Fruit fly (Drosophila melanogaster) whole organism, pupa: ENCODE results near the gene Cyt-b5-r.

Source experiments
- CG10348 ChIP-seq: fragments of 200-800 bp; sonication (Bioruptor generic); IDR thresholded peaks from 2 replicates; pipeline ENCODE4 v1.3.6; 2022; ENCODE audit warnings: missing biosample characterization, missing genetic modification characterization
- CG12605 ChIP-seq: fragments of 200-800 bp; sonication (Bioruptor generic); IDR thresholded peaks from 2 replicates; pipeline ENCODE4 v1.3.6; 2022; ENCODE audit warnings: missing biosample characterization, missing genetic modification characterization
- CG13204 ChIP-seq: fragments of 200-800 bp; sonication (Bioruptor generic); optimal IDR thresholded peaks from 2 replicates; lab custom pipeline; 2018; ENCODE audit warnings: missing biosample characterization, mild to moderate bottlenecking, missing genetic modification characterization, moderate library complexity
- CG14655 ChIP-seq: fragments of 200-800 bp; sonication (Bioruptor generic); optimal IDR thresholded peaks from 3 replicates; lab custom pipeline; 2017; ENCODE audit warnings: mild to moderate bottlenecking, missing biosample characterization, missing genetic modification reagents, missing genetic modification characterization
- CG15710 ChIP-seq: fragments of 200-800 bp; sonication (Bioruptor generic); optimal IDR thresholded peaks from 2 replicates; lab custom pipeline; 2018; ENCODE audit warnings: missing biosample characterization, mild to moderate bottlenecking, missing genetic modification characterization, moderate library complexity
- CG17806 ChIP-seq: fragments of 200-800 bp; sonication (Bioruptor generic); optimal IDR thresholded peaks from 2 replicates; lab custom pipeline; 2018; ENCODE audit warnings: missing biosample characterization, mild to moderate bottlenecking, missing genetic modification characterization, moderate library complexity
- CG32121 ChIP-seq: fragments of 200-800 bp; sonication (Bioruptor generic); IDR thresholded peaks from 2 replicates; pipeline ENCODE4 v1.3.6; 2022; ENCODE audit warnings: missing biosample characterization, missing genetic modification characterization
- CG34367 ChIP-seq: fragments of 200-800 bp; sonication (Bioruptor generic); optimal IDR thresholded peaks from 2 replicates; lab custom pipeline; 2018; ENCODE audit warnings: missing biosample characterization, mild to moderate bottlenecking, missing genetic modification characterization
- CG4496 ChIP-seq: fragments of 200-800 bp; sonication (Bioruptor generic); IDR thresholded peaks from 3 replicates; pipeline ENCODE4 v1.3.6; 2022; ENCODE audit warnings: missing biosample characterization, missing genetic modification characterization
- CG8159 ChIP-seq: fragments of 200-800 bp; sonication (Bioruptor generic); optimal IDR thresholded peaks from 3 replicates; lab custom pipeline; 2018; ENCODE audit warnings: missing biosample characterization, mild to moderate bottlenecking, missing genetic modification characterization, moderate library complexity
- CG8301 ChIP-seq: fragments of 200-800 bp; sonication (Bioruptor generic); optimal IDR thresholded peaks from 2 replicates; lab custom pipeline; 2018; ENCODE audit warnings: missing biosample characterization, mild to moderate bottlenecking, missing genetic modification characterization
- CG9948 ChIP-seq: fragments of 200-800 bp; sonication (Bioruptor generic); optimal IDR thresholded peaks from 2 replicates; lab custom pipeline; 2018; ENCODE audit warnings: missing biosample characterization, mild to moderate bottlenecking, missing genetic modification characterization, moderate library complexity
- D1 ChIP-seq: fragments of 200-800 bp; sonication (Bioruptor generic); optimal IDR thresholded peaks from 2 replicates; lab custom pipeline; 2018; ENCODE audit warnings: missing biosample characterization, mild to moderate bottlenecking, missing genetic modification characterization, moderate library complexity
- EcR ChIP-seq: fragments of 200-800 bp; sonication (Bioruptor generic); optimal IDR thresholded peaks from 3 replicates; lab custom pipeline; 2019; ENCODE audit warnings: missing biosample characterization, missing genetic modification characterization, mild to moderate bottlenecking, moderate library complexity, missing genetic modification reagents
- Ets98B ChIP-seq: fragments of 200-800 bp; sonication (Bioruptor generic); IDR thresholded peaks from 2 replicates; pipeline ENCODE4 v1.3.6; 2022; ENCODE audit warnings: missing biosample characterization, missing genetic modification characterization
- Pif1A ChIP-seq: fragments of 200-800 bp; sonication (Bioruptor generic); optimal IDR thresholded peaks from 3 replicates; lab custom pipeline; 2016; ENCODE audit warnings: missing biosample characterization, missing genetic modification characterization
- Pif1B ChIP-seq: fragments of 200-800 bp; sonication (Bioruptor generic); optimal IDR thresholded peaks from 3 replicates; lab custom pipeline; 2016; ENCODE audit warnings: missing biosample characterization, missing genetic modification characterization
- Snoo ChIP-seq: fragments of 200-800 bp; sonication (Bioruptor generic); optimal IDR thresholded peaks from 3 replicates; lab custom pipeline; 2017; ENCODE audit warnings: missing biosample characterization, mild to moderate bottlenecking, missing genetic modification characterization, inconsistent platforms
- fd96Ca ChIP-seq: fragments of 200-800 bp; sonication (Bioruptor generic); IDR thresholded peaks from 3 replicates; pipeline ENCODE4 v1.3.6; 2022; ENCODE audit warnings: missing biosample characterization, missing genetic modification characterization
- gl ChIP-seq: fragments of 200-800 bp; sonication (Bioruptor generic); optimal IDR thresholded peaks from 2 replicates; lab custom pipeline; 2018; ENCODE audit warnings: missing biosample characterization, mild to moderate bottlenecking, missing genetic modification characterization
- rn ChIP-seq: fragments of 200-800 bp; sonication (Bioruptor generic); IDR thresholded peaks from 2 replicates; pipeline ENCODE4 v1.3.6; 2022; ENCODE audit warnings: missing biosample characterization, missing genetic modification characterization

Gene Cyt-b5-r

dm6 chr2L:16752340-16752739 lies 38.2 kb downstream of the Cyt-b5-r start:
- TF ChIP-seq CG8301 (no peak), CG13204 (GFP tag; lab: Kevin White, UChicago) (no peak), CG34367 (tag; lab: Kevin White, UChicago) (no peak), CG9948 (no peak), CG15710 (no peak), Pif1A (GFP tag; lab: Kevin White, UChicago) (no peak), Ets98B (GFP tag; lab: Robert Waterston, UW) (no peak), Pif1B (GFP tag; lab: Kevin White, UChicago) (no peak), CG8159 (tag; lab: Kevin White, UChicago) (no peak), EcR (GFP tag; lab: Kevin White, UChicago) (no peak), D1 (tag; lab: Kevin White, UChicago) (no peak), rn (GFP tag; lab: Robert Waterston, UW) (no peak), CG32121 (no peak), CG4496 (GFP tag; lab: Robert Waterston, UW) (no peak), Snoo (tag; lab: Kevin White, UChicago) (no peak), CG10348 (GFP tag; lab: Robert Waterston, UW) (no peak), fd96Ca (GFP tag; lab: Robert Waterston, UW) (no peak), CG14655 (no peak), CG17806 (no peak), gl (tag; lab: Kevin White, UChicago) (no peak)
- TF ChIP-seq, all 21 proteins: peak for 0

- TF ChIP-seq fd96Ca (GFP tag; lab: Robert Waterston, UW) (no peak), CG17806 (no peak), CG15710 (no peak), CG14655 (no peak), CG34367 (tag; lab: Kevin White, UChicago) (no peak), EcR (GFP tag; lab: Kevin White, UChicago) (no peak)
Measured at dm6 chr2L:16747145-16747544, 43.4 kb downstream of the Cyt-b5-r start.

- TF ChIP-seq CG4496 (GFP tag; lab: Robert Waterston, UW) = no peak
- TF ChIP-seq CG8159 (tag; lab: Kevin White, UChicago) = no peak
- TF ChIP-seq CG13204 (GFP tag; lab: Kevin White, UChicago) = no peak
- TF ChIP-seq CG34367 (tag; lab: Kevin White, UChicago) = no peak
- no peak for TF ChIP-seq Pif1B (GFP tag; lab: Kevin White, UChicago)
- no peak for TF ChIP-seq CG8301
- TF ChIP-seq rn (GFP tag; lab: Robert Waterston, UW) = no peak
- no peak for TF ChIP-seq CG9948
- no peak for TF ChIP-seq Snoo (tag; lab: Kevin White, UChicago)
- TF ChIP-seq EcR (GFP tag; lab: Kevin White, UChicago) = no peak
- no peak for TF ChIP-seq CG12605 (GFP tag; lab: Robert Waterston, UW)
- TF ChIP-seq CG32121 = no peak
- TF ChIP-seq gl (tag; lab: Kevin White, UChicago) = no peak
- TF ChIP-seq CG10348 (GFP tag; lab: Robert Waterston, UW) = no peak
- no peak for TF ChIP-seq CG14655
- no peak for TF ChIP-seq D1 (tag; lab: Kevin White, UChicago)
- TF ChIP-seq Pif1A (GFP tag; lab: Kevin White, UChicago) = no peak
- no peak for TF ChIP-seq CG17806
- no peak for TF ChIP-seq Ets98B (GFP tag; lab: Robert Waterston, UW)
- no peak for TF ChIP-seq CG15710
Measured at dm6 chr2L:16743055-16743805, 47.3 kb downstream of the Cyt-b5-r start, which contains the start of the genes LSm7 and BuGZ. TSS of gene LSm7 (minus strand) at chr2L:16743100. TSS of gene BuGZ (plus strand) at chr2L:16743405.
